Worm (Caenorhabditis elegans) whole organism, young adult: Measurements from ENCODE around the gene srh-241.

ENCODE experiments used
- B0261.1 ChIP-seq: sonication (generic microtip); optimal IDR thresholded peaks from 2 replicates; lab custom pipeline; 2016; ENCODE audit warnings: mild to moderate bottlenecking, missing genetic modification characterization, moderate library complexity, missing compliant biosample characterization
- B0336.3 ChIP-seq: fragments of 200-800 bp; sonication (Bioruptor generic); IDR thresholded peaks from 2 replicates; pipeline ENCODE4 v1.3.6; 2022; ENCODE audit warnings: missing genetic modification characterization, missing compliant biosample characterization
- D2030.7 ChIP-seq: fragments of 200-800 bp; sonication (Bioruptor generic); IDR thresholded peaks from 2 replicates; pipeline ENCODE4 v1.3.6; 2022; ENCODE audit warnings: missing genetic modification reagents, missing genetic modification characterization, missing compliant biosample characterization
- F10E7.11 ChIP-seq: sonication (generic microtip); optimal IDR thresholded peaks from 2 replicates; lab custom pipeline; 2017; ENCODE audit warnings: mild to moderate bottlenecking, missing genetic modification characterization, moderate library complexity, missing compliant biosample characterization
- F22D6.2 ChIP-seq: sonication (generic microtip); optimal IDR thresholded peaks from 2 replicates; lab custom pipeline; 2016; ENCODE audit warnings: mild to moderate bottlenecking, missing genetic modification characterization, missing compliant biosample characterization
- F33H1.4 ChIP-seq: fragments of 200-800 bp; sonication (Bioruptor generic); IDR thresholded peaks from 2 replicates; pipeline ENCODE4 v1.3.6; 2022; ENCODE audit warnings: missing genetic modification reagents, missing genetic modification characterization, missing compliant biosample characterization
- F37B4.10 ChIP-seq: fragments of 200-800 bp; sonication (Bioruptor generic); IDR thresholded peaks from 2 replicates; pipeline ENCODE4 v1.3.6; 2022; ENCODE audit warnings: missing genetic modification characterization, missing compliant biosample characterization
- F52B5.7 ChIP-seq: sonication (generic microtip); optimal IDR thresholded peaks from 2 replicates; lab custom pipeline; 2016; ENCODE audit warnings: mild to moderate bottlenecking, missing genetic modification characterization, missing compliant biosample characterization
- ama-1 ChIP-seq, 3 experiments: fragments of 150-350 bp in 1 of 3; sonication (generic microtip) in 2 of 3; optimal IDR thresholded peaks; 2 replicates each; lab custom pipeline; 2014 to 2018; ENCODE audit warnings: missing biosample characterization in 2 of 3, missing genetic modification characterization in 2 of 3, missing genetic modification reagents in 2 of 3
- atf-7 ChIP-seq: sonication (generic microtip); optimal IDR thresholded peaks from 2 replicates; lab custom pipeline; 2017; ENCODE audit warnings: mild to moderate bottlenecking, missing genetic modification characterization, missing compliant biosample characterization
- athp-1 ChIP-seq: sonication (generic microtip); optimal IDR thresholded peaks from 2 replicates; lab custom pipeline; 2017; ENCODE audit warnings: mild to moderate bottlenecking, missing genetic modification characterization, missing compliant biosample characterization
- bed-1 ChIP-seq: fragments of 200-800 bp; sonication (Bioruptor generic); IDR thresholded peaks from 2 replicates; pipeline ENCODE4 v1.3.6; 2022; ENCODE audit warnings: missing genetic modification reagents, missing genetic modification characterization, missing compliant biosample characterization
- ccch-3 ChIP-seq: fragments of 200-800 bp; sonication (Bioruptor generic); optimal IDR thresholded peaks from 2 replicates; lab custom pipeline; 2018; ENCODE audit warnings: mild to moderate bottlenecking, missing genetic modification characterization, missing compliant biosample characterization
- ceh-91 ChIP-seq: fragments of 200-800 bp; sonication (Bioruptor generic); IDR thresholded peaks from 2 replicates; pipeline ENCODE4 v1.3.6; 2022; ENCODE audit warnings: missing genetic modification reagents, missing genetic modification characterization, missing compliant biosample characterization
- chd-7 ChIP-seq: sonication (generic microtip); optimal IDR thresholded peaks from 2 replicates; lab custom pipeline; 2016; ENCODE audit warnings: mild to moderate bottlenecking, missing genetic modification characterization, moderate library complexity, missing compliant biosample characterization
- dox-1 ChIP-seq: fragments of 200-800 bp; sonication (Bioruptor generic); IDR thresholded peaks from 2 replicates; pipeline ENCODE4 v1.3.6; 2022; ENCODE audit warnings: missing genetic modification reagents, missing genetic modification characterization, missing compliant biosample characterization
- ekl-4 ChIP-seq: fragments of 200-800 bp; sonication (Bioruptor generic); IDR thresholded peaks from 2 replicates; pipeline ENCODE4 v1.3.6; 2022; ENCODE audit warnings: missing genetic modification reagents, missing genetic modification characterization, missing compliant biosample characterization
- ets-4 ChIP-seq: fragments of 200-800 bp; sonication (Bioruptor generic); optimal IDR thresholded peaks from 2 replicates; lab custom pipeline; 2018; ENCODE audit warnings: mild to moderate bottlenecking, missing genetic modification characterization, missing compliant biosample characterization
- gei-17 ChIP-seq: fragments of 200-800 bp; sonication (Bioruptor generic); optimal IDR thresholded peaks from 2 replicates; lab custom pipeline; 2018; ENCODE audit warnings: mild to moderate bottlenecking, missing genetic modification characterization, missing compliant biosample characterization
- him-1 ChIP-seq: sonication (generic microtip); optimal IDR thresholded peaks from 2 replicates; lab custom pipeline; 2016; ENCODE audit warnings: missing genotype, missing genetic modification reagents, missing genetic modification characterization, missing compliant biosample characterization
- hmg-1.2 ChIP-seq: fragments of 200-800 bp; sonication (Bioruptor generic); IDR thresholded peaks from 2 replicates; pipeline ENCODE4 v1.3.6; 2022; ENCODE audit warnings: missing genetic modification reagents, missing genetic modification characterization, missing compliant biosample characterization
- hmg-20 ChIP-seq: fragments of 200-800 bp; sonication (Bioruptor generic); IDR thresholded peaks from 2 replicates; pipeline ENCODE4 v1.3.6; 2022; ENCODE audit warnings: missing genetic modification reagents, missing genetic modification characterization, missing compliant biosample characterization
- let-607 ChIP-seq, 2 experiments: fragments of 200-800 bp in 1 of 2; sonication (Bioruptor generic) in 1 of 2; sonication (generic microtip) in 1 of 2; optimal IDR thresholded peaks; 2 replicates each; lab custom pipeline; 2016 to 2018; ENCODE audit warnings: mild to moderate bottlenecking in 2 of 2, missing compliant biosample characterization in 2 of 2, missing genetic modification characterization in 2 of 2, moderate library complexity in 2 of 2, missing genotype in 1 of 2
- lsy-27 ChIP-seq: sonication (generic microtip); optimal IDR thresholded peaks from 2 replicates; lab custom pipeline; 2017; ENCODE audit warnings: missing genetic modification characterization, mild to moderate bottlenecking, missing compliant biosample characterization, antibody characterized with exemption, missing genotype, borderline replicate concordance; ENCODE audit not compliant: insufficient read depth
- madf-3 ChIP-seq: fragments of 200-800 bp; sonication (Bioruptor generic); IDR thresholded peaks from 2 replicates; pipeline ENCODE4 v1.3.6; 2022; ENCODE audit warnings: missing genetic modification reagents, missing genetic modification characterization, missing compliant biosample characterization
- madf-6 ChIP-seq: fragments of 200-800 bp; sonication (Bioruptor generic); IDR thresholded peaks from 2 replicates; pipeline ENCODE4 v1.3.6; 2022; ENCODE audit warnings: missing genetic modification reagents, missing genetic modification characterization, missing compliant biosample characterization
- mel-28 ChIP-seq: sonication (generic microtip); optimal IDR thresholded peaks from 2 replicates; lab custom pipeline; 2016; ENCODE audit warnings: borderline replicate concordance, mild to moderate bottlenecking, missing genetic modification characterization, missing compliant biosample characterization
- mes-4 ChIP-seq: sonication (generic microtip); optimal IDR thresholded peaks from 2 replicates; lab custom pipeline; 2016; ENCODE audit warnings: missing genotype, missing genetic modification characterization, missing compliant biosample characterization
- mxl-1 ChIP-seq: sonication (generic microtip); optimal IDR thresholded peaks from 2 replicates; lab custom pipeline; 2016; ENCODE audit warnings: missing genetic modification characterization, missing compliant biosample characterization
- nfya-2 ChIP-seq: fragments of 200-800 bp; sonication (Bioruptor generic); IDR thresholded peaks from 2 replicates; pipeline ENCODE4 v1.3.6; 2022; ENCODE audit warnings: missing genetic modification reagents, missing genetic modification characterization, missing compliant biosample characterization
- nfyb-1 ChIP-seq: fragments of 200-800 bp; sonication (Bioruptor generic); IDR thresholded peaks from 2 replicates; pipeline ENCODE4 v1.3.6; 2022; ENCODE audit warnings: missing genetic modification reagents, missing genetic modification characterization, missing compliant biosample characterization
- nhr-179 ChIP-seq: sonication (generic microtip); optimal IDR thresholded peaks from 2 replicates; lab custom pipeline; 2016; ENCODE audit warnings: mild to moderate bottlenecking, missing genetic modification characterization, missing compliant biosample characterization
- nhr-80 ChIP-seq: sonication (generic microtip); optimal IDR thresholded peaks from 2 replicates; lab custom pipeline; 2016; ENCODE audit warnings: missing genetic modification characterization, missing compliant biosample characterization
- pbrm-1 ChIP-seq: fragments of 200-800 bp; sonication (Bioruptor generic); IDR thresholded peaks from 2 replicates; pipeline ENCODE4 v1.3.6; 2022; ENCODE audit warnings: missing genetic modification reagents, missing genetic modification characterization, missing compliant biosample characterization
- rcor-1 ChIP-seq: fragments of 200-800 bp; sonication (Bioruptor generic); IDR thresholded peaks from 2 replicates; pipeline ENCODE4 v1.3.6; 2022; ENCODE audit warnings: missing genetic modification reagents, missing genetic modification characterization, missing compliant biosample characterization
- repo-1 ChIP-seq: sonication (generic microtip); optimal IDR thresholded peaks from 2 replicates; lab custom pipeline; 2017; ENCODE audit warnings: mild to moderate bottlenecking, missing genetic modification characterization, missing compliant biosample characterization
- snpc-4 ChIP-seq, 5 experiments: fragments of 150-350 bp in 1 of 5; sonication (generic microtip) in 4 of 5; optimal IDR thresholded peaks; 2 replicates each; lab custom pipeline; 2014 to 2018; ENCODE audit warnings: missing genetic modification characterization in 5 of 5, missing biosample characterization in 3 of 5, antibody characterized with exemption in 2 of 5, mild to moderate bottlenecking in 2 of 5, missing compliant biosample characterization in 2 of 5, missing genotype in 2 of 5, moderate library complexity in 2 of 5, missing genetic modification reagents in 1 of 5
- sptf-2 ChIP-seq: fragments of 200-800 bp; sonication (Bioruptor generic); optimal IDR thresholded peaks from 2 replicates; lab custom pipeline; 2018; ENCODE audit warnings: mild to moderate bottlenecking, missing genetic modification characterization, missing compliant biosample characterization
- tbp1 ChIP-seq: fragments of 200-800 bp; sonication (Bioruptor generic); optimal IDR thresholded peaks from 2 replicates; lab custom pipeline; 2018; ENCODE audit warnings: mild to moderate bottlenecking, missing genetic modification characterization, missing compliant biosample characterization
- tbx-9 ChIP-seq: sonication (generic microtip); optimal IDR thresholded peaks from 2 replicates; lab custom pipeline; 2016; ENCODE audit warnings: borderline replicate concordance, missing genetic modification characterization, inconsistent platforms, missing compliant biosample characterization
- tlf-1 ChIP-seq: fragments of 200-800 bp; sonication (Bioruptor generic); optimal IDR thresholded peaks from 2 replicates; lab custom pipeline; 2018; ENCODE audit warnings: mild to moderate bottlenecking, missing genetic modification characterization, missing compliant biosample characterization
- unc-62 ChIP-seq: fragments of 150-350 bp; optimal IDR thresholded peaks from 2 replicates; lab custom pipeline; 2014; ENCODE audit warnings: missing biosample characterization, missing genetic modification reagents, missing genetic modification characterization
- zfh-2 ChIP-seq: fragments of 200-800 bp; sonication (Bioruptor generic); conservative IDR thresholded peaks from 2 replicates; pipeline ENCODE4 v1.3.6; 2022; ENCODE audit warnings: missing genetic modification reagents, missing genetic modification characterization, missing compliant biosample characterization
- ztf-25 ChIP-seq: fragments of 200-800 bp; sonication (Bioruptor generic); IDR thresholded peaks from 2 replicates; pipeline ENCODE4 v1.3.6; 2022; ENCODE audit warnings: missing genetic modification reagents, missing genetic modification characterization, missing compliant biosample characterization
- ztf-3 ChIP-seq: fragments of 200-800 bp; sonication (Bioruptor generic); optimal IDR thresholded peaks from 2 replicates; lab custom pipeline; 2018; ENCODE audit warnings: mild to moderate bottlenecking, missing genetic modification characterization, missing compliant biosample characterization
- ztf-6 ChIP-seq: fragments of 200-800 bp; sonication (Bioruptor generic); IDR thresholded peaks from 2 replicates; pipeline ENCODE4 v1.3.6; 2022; ENCODE audit warnings: missing genetic modification reagents, missing genetic modification characterization, missing compliant biosample characterization

Gene srh-241

DNA sequence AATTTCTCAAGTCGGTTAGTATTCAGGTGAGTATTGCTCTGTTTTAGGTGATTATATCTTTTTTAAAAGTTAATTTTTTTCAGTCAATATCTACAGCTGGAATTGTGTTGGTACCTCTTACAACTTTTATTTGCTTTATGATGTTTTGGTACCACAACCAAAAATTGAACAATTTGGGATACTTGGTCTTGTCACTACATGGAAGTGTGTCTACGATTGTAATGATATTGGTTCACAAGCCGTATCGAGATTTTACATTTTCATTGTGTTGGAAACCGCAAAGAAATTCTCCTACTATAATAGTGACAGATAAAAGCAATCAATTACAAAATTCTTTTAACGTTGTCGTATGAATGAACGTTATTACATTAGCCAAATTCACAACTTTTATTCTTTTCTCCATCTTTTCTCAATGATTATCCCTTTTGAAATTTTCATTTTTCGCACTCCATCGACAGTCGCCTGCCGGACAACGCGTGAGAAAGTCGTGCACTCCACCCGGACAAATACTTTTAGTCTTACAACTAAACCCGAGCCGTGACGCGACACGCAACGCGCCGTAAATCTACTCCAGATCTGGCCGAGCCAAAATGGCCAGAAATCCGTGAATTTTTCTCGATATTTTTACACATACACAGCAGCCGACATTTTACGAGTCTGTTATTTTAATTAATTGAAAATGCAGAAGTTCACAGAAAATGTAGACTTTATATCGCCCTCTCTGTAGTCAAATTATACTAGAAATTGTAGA is 2.5 kb upstream of the srh-241 start (continued):
- no peak for TF ChIP-seq hmg-1.2 (GFP tag; lab: Robert Waterston, UW)
- TF ChIP-seq madf-3 (GFP tag; lab: Robert Waterston, UW), result no peak
- no peak for TF ChIP-seq athp-1 (tag; lab: Kevin White, UChicago)
- TF ChIP-seq F52B5.7 (tag; lab: Kevin White, UChicago), result no peak
- peak; percentile 98 for TF ChIP-seq F37B4.10 (GFP tag; lab: Robert Waterston, UW)
- no peak for TF ChIP-seq lsy-27 (tag; lab: Kevin White, UChicago)
- no peak for TF ChIP-seq tbx-9 (tag; lab: Kevin White, UChicago)
- TF ChIP-seq ccch-3, result no peak
- peak; percentile 45 for TF ChIP-seq repo-1 (tag; lab: Kevin White, UChicago)
- TF ChIP-seq bed-1, result no peak
- no peak for TF ChIP-seq mxl-1 (tag; lab: Kevin White, UChicago)
- no peak for TF ChIP-seq nhr-179 (tag; lab: Kevin White, UChicago)
- peak; percentile 11 for TF ChIP-seq atf-7 (tag; lab: Kevin White, UChicago)
- no peak for TF ChIP-seq pbrm-1
- TF ChIP-seq F33H1.4 (GFP tag; lab: Robert Waterston, UW), result no peak
- TF ChIP-seq unc-62 (GFP tag; lab: Kevin White, UChicago), result no peak
- TF ChIP-seq gei-17 (GFP tag; lab: Kevin White, UChicago), result no peak
- TF ChIP-seq B0261.1 (tag; lab: Kevin White, UChicago), result no peak
- no peak for TF ChIP-seq zfh-2 (GFP tag; lab: Robert Waterston, UW)
- no peak for TF ChIP-seq mes-4 (tag; lab: Kevin White, UChicago)
- no peak for TF ChIP-seq ceh-91 (GFP tag; lab: Robert Waterston, UW)
- TF ChIP-seq ets-4 (GFP tag; lab: Kevin White, UChicago), result no peak
- TF ChIP-seq F10E7.11 (tag; lab: Kevin White, UChicago), result no peak
- TF ChIP-seq let-607 (tag; optimal IDR thresholded peaks at IDR 0.05; lab: Kevin White, UChicago), result no peak
- TF ChIP-seq him-1 (tag; lab: Kevin White, UChicago), result no peak
- no peak for TF ChIP-seq ekl-4 (GFP tag; lab: Robert Waterston, UW)
- no peak for TF ChIP-seq madf-6
- TF ChIP-seq snpc-4 (GFP tag; optimal IDR thresholded peaks at IDR 0.05; lab: Kevin White, UChicago), result no peak
- TF ChIP-seq snpc-4 (tag; optimal IDR thresholded peaks at IDR 0.05; lab: Kevin White, UChicago), result peak in 2 of 4 experiments; percentile 7 to 86
- TF ChIP-seq F22D6.2 (tag; lab: Kevin White, UChicago), result no peak
- TF ChIP-seq sptf-2 (GFP tag; lab: Kevin White, UChicago), result no peak
- peak; percentile 69 for TF ChIP-seq nhr-80
- no peak for TF ChIP-seq nfya-2 (GFP tag; lab: Robert Waterston, UW)
- TF ChIP-seq ztf-3, result no peak
- no peak for TF ChIP-seq D2030.7
- no peak for TF ChIP-seq mel-28 (tag; lab: Kevin White, UChicago)
- TF ChIP-seq tlf-1 (GFP tag; lab: Kevin White, UChicago), result no peak
- peak; percentile 77 for TF ChIP-seq nfyb-1 (GFP tag; lab: Robert Waterston, UW)
- TF ChIP-seq ama-1 (optimal IDR thresholded peaks at IDR 0.05; lab: Kevin White, UChicago), result no peak
- TF ChIP-seq ama-1 (GFP tag; optimal IDR thresholded peaks at IDR 0.05; lab: Kevin White, UChicago), result no peak
- no peak for TF ChIP-seq ztf-25
- no peak for TF ChIP-seq tbp1 (GFP tag; lab: Kevin White, UChicago)
- TF ChIP-seq B0336.3, result peak; percentile 37; the same call in 1 of the 2 replicates
- peak; percentile 23; the same call in 1 of the 2 replicates for TF ChIP-seq dox-1
- no peak for TF ChIP-seq ztf-6
- TF ChIP-seq hmg-20 (GFP tag; lab: Robert Waterston, UW), result no peak
- TF ChIP-seq chd-7 (tag; lab: Kevin White, UChicago), result peak; percentile 54
- no peak for TF ChIP-seq rcor-1
